Worm (Caenorhabditis elegans) whole organism, midembryonic: ENCODE measurements around the gene F02D8.1.

Experiments
- flt-1 ChIP-seq: fragments of 200-800 bp; sonication (Bioruptor generic); IDR thresholded peaks from 2 replicates; pipeline ENCODE4 v1.3.6; 2022; ENCODE audit warnings: missing genetic modification characterization, missing compliant biosample characterization
- ref-1 ChIP-seq: fragments of 200-800 bp; sonication (Bioruptor generic); conservative IDR thresholded peaks from 2 replicates; pipeline ENCODE4 v1.3.6; 2022; ENCODE audit warnings: missing genetic modification reagents, missing genetic modification characterization, missing compliant biosample characterization
- ztf-23 ChIP-seq: fragments of 200-800 bp; sonication (Bioruptor generic); IDR thresholded peaks from 2 replicates; pipeline ENCODE4 v1.3.6; 2022; ENCODE audit warnings: missing genetic modification reagents, missing genetic modification characterization, missing compliant biosample characterization

DNA sequence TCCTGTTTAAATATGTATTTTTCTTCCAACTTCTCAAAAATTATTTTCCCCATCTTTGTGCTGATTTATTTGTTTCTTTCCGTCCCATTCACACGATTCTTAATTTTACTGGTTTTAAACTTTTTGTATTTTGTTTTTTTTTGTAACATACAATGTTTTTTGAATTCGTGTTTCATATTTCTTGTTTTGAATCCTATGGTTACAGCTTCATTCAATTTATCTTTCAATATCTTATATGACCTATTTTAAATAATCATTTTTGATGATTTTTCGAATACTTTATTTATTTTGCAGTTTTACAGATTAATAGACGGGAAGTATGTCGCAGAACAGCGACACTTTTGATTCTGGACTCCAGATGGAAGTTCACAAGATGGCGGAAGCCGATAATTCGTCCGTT, 26.3 kb upstream of the F02D8.1 start, which contains the start of gene hrde-2:
- TF ChIP-seq ztf-23: no peak
- TF ChIP-seq flt-1: no peak
- no peak for TF ChIP-seq ref-1 (GFP tag; lab: Robert Waterston, UW)
